Worm (Caenorhabditis elegans) whole organism, early embryonic: ENCODE measurements around the gene C13C4.8.

Experiments used
- B0310.2 ChIP-seq: sonication (generic microtip); optimal IDR thresholded peaks from 2 replicates; lab custom pipeline; 2016; ENCODE audit warnings: mild to moderate bottlenecking, missing genetic modification characterization, missing compliant biosample characterization
- F13C5.2 ChIP-seq: sonication (generic microtip); optimal IDR thresholded peaks from 2 replicates; lab custom pipeline; 2017; ENCODE audit warnings: mild to moderate bottlenecking, missing genetic modification characterization, inconsistent platforms, missing compliant biosample characterization
- aly-1 ChIP-seq: sonication (generic microtip); optimal IDR thresholded peaks from 2 replicates; lab custom pipeline; 2016; ENCODE audit warnings: missing genetic modification characterization, missing compliant biosample characterization
- ama-1 ChIP-seq: fragments of 150-350 bp; optimal IDR thresholded peaks from 2 replicates; lab custom pipeline; 2014
- ceh-13 ChIP-seq: fragments of 200-800 bp; sonication (Bioruptor generic); optimal IDR thresholded peaks from 2 replicates; lab custom pipeline; 2018; ENCODE audit warnings: mild to moderate bottlenecking, missing genetic modification characterization, missing compliant biosample characterization
- ceh-36 ChIP-seq: sonication (generic microtip); optimal IDR thresholded peaks from 2 replicates; lab custom pipeline; 2016; ENCODE audit warnings: missing genetic modification characterization, inconsistent platforms, missing compliant biosample characterization
- ets-7 ChIP-seq: sonication (generic microtip); optimal IDR thresholded peaks from 2 replicates; lab custom pipeline; 2016; ENCODE audit warnings: missing genotype, missing genetic modification characterization, missing compliant biosample characterization
- flt-1 ChIP-seq: fragments of 200-800 bp; sonication (Bioruptor generic); IDR thresholded peaks from 2 replicates; pipeline ENCODE4 v1.3.6; 2022; ENCODE audit warnings: missing genetic modification characterization, missing compliant biosample characterization
- hmbx-1 ChIP-seq: sonication (generic microtip); optimal IDR thresholded peaks from 2 replicates; lab custom pipeline; 2016; ENCODE audit warnings: mild to moderate bottlenecking, missing genetic modification characterization, missing compliant biosample characterization
- hmg-4 ChIP-seq: fragments of 200-800 bp; sonication (Bioruptor generic); optimal IDR thresholded peaks from 2 replicates; lab custom pipeline; 2018; ENCODE audit warnings: mild to moderate bottlenecking, missing genetic modification characterization, missing compliant biosample characterization
- hnd-1 ChIP-seq: sonication (generic microtip); optimal IDR thresholded peaks from 2 replicates; lab custom pipeline; 2016; ENCODE audit warnings: missing genetic modification characterization, missing compliant biosample characterization
- pes-1 ChIP-seq: fragments of 200-800 bp; sonication (Bioruptor generic); IDR thresholded peaks from 2 replicates; pipeline ENCODE4 v1.3.6; 2022; ENCODE audit warnings: missing genetic modification reagents, missing genetic modification characterization, missing compliant biosample characterization
- scrt-1 ChIP-seq: fragments of 200-800 bp; sonication (Bioruptor generic); IDR thresholded peaks from 2 replicates; pipeline ENCODE4 v1.3.6; 2022; ENCODE audit warnings: missing genetic modification characterization, missing compliant biosample characterization
- sea-1 ChIP-seq: fragments of 200-800 bp; sonication (Bioruptor generic); conservative IDR thresholded peaks from 2 replicates; pipeline ENCODE4 v1.3.6; 2022; ENCODE audit warnings: missing genetic modification characterization, missing compliant biosample characterization
- tbx-11 ChIP-seq: fragments of 200-800 bp; sonication (Bioruptor generic); IDR thresholded peaks from 2 replicates; pipeline ENCODE4 v1.3.6; 2022; ENCODE audit warnings: missing genetic modification characterization, missing compliant biosample characterization
- tbx-37 ChIP-seq: fragments of 200-800 bp; sonication (Bioruptor generic); conservative IDR thresholded peaks from 2 replicates; pipeline ENCODE4 v1.3.6; 2022; ENCODE audit warnings: missing genetic modification reagents, missing genetic modification characterization, missing compliant biosample characterization
- tra-4 ChIP-seq: sonication (generic microtip); optimal IDR thresholded peaks from 2 replicates; lab custom pipeline; 2017; ENCODE audit warnings: missing genetic modification characterization, missing compliant biosample characterization

C13C4.8 gene

DNA sequence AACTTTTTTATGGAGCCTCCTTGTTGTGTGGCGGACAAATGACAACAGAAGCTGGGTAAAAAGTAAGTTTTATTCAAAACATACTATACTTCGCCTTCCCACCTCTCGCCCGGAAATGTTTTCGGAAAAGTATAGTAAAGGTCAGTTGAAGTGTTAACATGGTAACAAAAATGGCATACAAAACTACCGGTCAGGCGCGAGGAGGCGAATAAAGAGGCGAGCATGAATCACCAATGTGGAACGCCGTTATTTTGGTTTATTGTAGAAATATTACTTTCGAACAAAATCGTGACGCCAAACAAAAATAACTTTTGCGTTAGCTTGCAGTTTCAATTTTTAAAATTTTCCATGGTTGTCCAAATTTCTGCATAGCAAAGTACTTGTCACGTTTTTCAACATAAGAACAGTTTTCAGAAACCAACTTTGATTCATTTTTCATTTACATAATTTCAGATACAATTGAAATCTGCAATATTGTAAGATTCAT lies at the start of gene C13C4.8:
Gene C13C4.8 (plus strand): TSS at position 437 of the 487 bp plus-strand sequence.
- TF ChIP-seq hmbx-1 (tag; lab: Kevin White, UChicago) (no peak), scrt-1 (GFP tag; lab: Robert Waterston, UW) (no peak), flt-1 (GFP tag; lab: Robert Waterston, UW) (no peak), pes-1 (GFP tag; lab: Robert Waterston, UW) (no peak), ceh-13 (GFP tag; lab: Kevin White, UChicago) (no peak), hmg-4 (GFP tag; lab: Kevin White, UChicago) (no peak), tbx-11 (GFP tag; lab: Robert Waterston, UW) (no peak)

DNA sequence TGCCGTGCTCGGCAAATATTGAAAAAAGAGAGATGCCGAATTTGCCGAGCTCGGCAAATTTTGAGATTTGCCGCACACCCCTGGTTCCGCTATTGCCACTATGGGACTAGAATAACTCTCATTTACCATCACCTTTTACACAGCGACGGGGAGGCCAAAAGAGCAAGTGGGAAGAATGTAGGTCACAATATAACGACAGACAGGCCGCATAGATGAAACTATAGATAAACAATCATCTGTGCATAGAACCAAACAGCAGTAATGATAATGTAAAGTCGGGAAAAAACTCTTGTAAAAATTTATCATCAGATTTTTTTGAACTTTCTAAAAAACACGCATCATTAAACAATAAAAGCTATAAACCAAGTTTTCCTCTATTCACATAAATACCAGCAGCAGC lies 49.4 kb upstream of the C13C4.8 start, which contains the start of gene kmo-2:
Gene kmo-2 (minus strand): TSS at position 101 of the 400 bp plus-strand sequence.
- TF ChIP-seq F13C5.2 (tag; lab: Kevin White, UChicago) = no peak
- TF ChIP-seq hmg-4 (GFP tag; lab: Kevin White, UChicago) = no peak
- TF ChIP-seq hnd-1 (tag; lab: Kevin White, UChicago) = no peak
- TF ChIP-seq sea-1 (GFP tag; lab: Robert Waterston, UW) = no peak
- TF ChIP-seq ceh-13 (GFP tag; lab: Kevin White, UChicago) = no peak
- TF ChIP-seq tbx-11 (GFP tag; lab: Robert Waterston, UW) = no peak
- no peak for TF ChIP-seq tbx-37 (GFP tag; lab: Robert Waterston, UW)
- no peak for TF ChIP-seq scrt-1 (GFP tag; lab: Robert Waterston, UW)
- no peak for TF ChIP-seq ceh-36
- no peak for TF ChIP-seq aly-1 (tag; lab: Kevin White, UChicago)
- no peak for TF ChIP-seq flt-1 (GFP tag; lab: Robert Waterston, UW)
- no peak for TF ChIP-seq tra-4
- TF ChIP-seq hmbx-1 (tag; lab: Kevin White, UChicago) = no peak
- no peak for TF ChIP-seq pes-1 (GFP tag; lab: Robert Waterston, UW)

DNA sequence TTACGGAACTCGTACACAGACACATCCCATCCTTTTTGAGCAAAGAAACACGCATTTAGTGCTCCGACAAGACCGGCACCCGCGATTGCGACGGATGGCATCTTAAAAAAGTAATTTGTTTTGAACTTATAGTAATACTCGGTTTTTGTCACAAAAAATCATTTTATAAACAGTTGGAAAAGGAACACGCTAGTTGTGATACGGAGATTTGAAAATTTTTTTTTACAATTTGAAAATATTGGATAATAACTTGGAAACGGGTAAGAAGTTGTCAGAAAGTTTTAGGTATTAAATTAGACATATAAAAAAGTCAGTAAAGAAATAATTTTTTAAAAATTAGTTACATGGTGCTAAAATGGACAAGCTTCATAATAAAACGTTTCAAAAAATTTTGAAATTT lies 47.4 kb upstream of the C13C4.8 start, which contains the start of gene kmo-1:
Gene kmo-1 (minus strand): TSS at position 101 of the 400 bp plus-strand sequence.
- TF ChIP-seq scrt-1 (GFP tag; lab: Robert Waterston, UW) (no peak), ceh-36 (no peak), ceh-13 (GFP tag; lab: Kevin White, UChicago) (no peak), hmbx-1 (tag; lab: Kevin White, UChicago) (no peak), hmg-4 (GFP tag; lab: Kevin White, UChicago) (no peak), tbx-11 (GFP tag; lab: Robert Waterston, UW) (no peak)

- TF ChIP-seq B0310.2 (tag; lab: Kevin White, UChicago) = no peak
- no peak for TF ChIP-seq hnd-1 (tag; lab: Kevin White, UChicago)
- no peak for TF ChIP-seq ama-1 (lab: Kevin White, UChicago)
- TF ChIP-seq F13C5.2 (tag; lab: Kevin White, UChicago) = no peak
- TF ChIP-seq tbx-11 (GFP tag; lab: Robert Waterston, UW) = no peak
- TF ChIP-seq ceh-36 = no peak
- TF ChIP-seq hmbx-1 (tag; lab: Kevin White, UChicago) = no peak
- no peak for TF ChIP-seq flt-1 (GFP tag; lab: Robert Waterston, UW)
- no peak for TF ChIP-seq pes-1 (GFP tag; lab: Robert Waterston, UW)
- no peak for TF ChIP-seq ceh-13 (GFP tag; lab: Kevin White, UChicago)
- no peak for TF ChIP-seq tbx-37 (GFP tag; lab: Robert Waterston, UW)
- no peak for TF ChIP-seq sea-1 (GFP tag; lab: Robert Waterston, UW)
- TF ChIP-seq hmg-4 (GFP tag; lab: Kevin White, UChicago) = no peak
- TF ChIP-seq aly-1 (tag; lab: Kevin White, UChicago) = no peak
Measured at ce11 chrV:12071483-12071882, 46.3 kb upstream of the C13C4.8 start.

DNA sequence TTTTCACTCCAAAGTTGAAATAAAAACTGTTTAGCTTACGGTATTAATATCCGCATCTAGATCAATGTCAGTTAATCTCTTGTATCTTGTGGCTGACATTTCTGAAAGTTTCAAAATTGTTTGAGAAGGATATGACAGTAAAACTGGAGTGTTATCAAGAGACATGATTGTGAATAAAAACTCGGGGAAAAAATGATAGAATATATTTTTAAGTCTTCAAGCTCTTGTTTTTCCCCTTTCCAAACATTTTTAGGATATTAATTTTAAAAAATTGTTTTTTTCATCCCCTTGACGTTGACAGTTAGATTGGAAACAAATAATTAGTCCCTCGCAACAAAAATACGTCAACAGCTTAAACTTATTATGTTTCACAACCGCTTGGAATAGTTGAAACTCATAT lies 42.9 kb upstream of the C13C4.8 start, which contains the start of gene R07B7.6:
Gene R07B7.6 (minus strand): TSS at position 101 of the 400 bp plus-strand sequence.
- TF ChIP-seq ceh-13 (GFP tag; lab: Kevin White, UChicago) = no peak
- no peak for TF ChIP-seq hnd-1 (tag; lab: Kevin White, UChicago)
- TF ChIP-seq tbx-11 (GFP tag; lab: Robert Waterston, UW) = no peak
- TF ChIP-seq hmbx-1 (tag; lab: Kevin White, UChicago) = no peak
- TF ChIP-seq pes-1 (GFP tag; lab: Robert Waterston, UW) = no peak
- no peak for TF ChIP-seq sea-1 (GFP tag; lab: Robert Waterston, UW)
- no peak for TF ChIP-seq tra-4
- no peak for TF ChIP-seq hmg-4 (GFP tag; lab: Kevin White, UChicago)
- no peak for TF ChIP-seq tbx-37 (GFP tag; lab: Robert Waterston, UW)
- TF ChIP-seq ets-7 (tag; lab: Kevin White, UChicago) = no peak
- no peak for TF ChIP-seq aly-1 (tag; lab: Kevin White, UChicago)
- no peak for TF ChIP-seq flt-1 (GFP tag; lab: Robert Waterston, UW)
- no peak for TF ChIP-seq F13C5.2 (tag; lab: Kevin White, UChicago)
- TF ChIP-seq ceh-36 = no peak

- TF ChIP-seq flt-1 (GFP tag; lab: Robert Waterston, UW) (no peak), B0310.2 (tag; lab: Kevin White, UChicago) (no peak), hmbx-1 (tag; lab: Kevin White, UChicago) (no peak), ceh-36 (no peak), ama-1 (lab: Kevin White, UChicago) (no peak), ets-7 (tag; lab: Kevin White, UChicago) (no peak), tbx-37 (GFP tag; lab: Robert Waterston, UW) (no peak), aly-1 (tag; lab: Kevin White, UChicago) (no peak)
Measured at ce11 chrV:12075983-12076382, 41.8 kb upstream of the C13C4.8 start.

DNA sequence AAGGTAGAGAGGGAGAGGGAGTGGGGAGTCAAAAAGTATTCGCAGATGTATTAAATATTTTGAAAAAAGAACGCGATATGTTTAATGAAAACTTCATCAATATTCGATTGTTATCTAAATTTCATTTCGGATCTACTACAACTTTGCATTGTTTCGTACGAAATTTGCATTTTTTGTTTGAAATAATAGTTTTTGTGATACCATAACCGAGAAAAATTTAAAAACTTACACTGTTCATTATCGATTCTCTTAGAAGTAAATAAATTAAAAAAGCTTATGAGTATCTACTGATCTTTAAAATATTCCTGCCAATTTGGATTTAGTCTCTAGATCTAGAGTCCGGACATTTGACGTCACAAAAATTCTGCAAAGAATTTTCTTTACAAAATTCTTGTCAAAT lies 37.5 kb upstream of the C13C4.8 start, which contains the start of gene R07B7.9:
Gene R07B7.9 (minus strand): TSS at position 101 of the 400 bp plus-strand sequence.
- TF ChIP-seq pes-1 (GFP tag; lab: Robert Waterston, UW) = no peak
- TF ChIP-seq tbx-37 (GFP tag; lab: Robert Waterston, UW) = no peak
